Worm (Caenorhabditis elegans) whole organism, L3 larva: ENCODE measurements around the gene T22D1.8.
A peak's percentile ranks its signal among the peaks of the same experiment; 100 is the strongest.

ENCODE experiments used
- ZK546.5 ChIP-seq: sonication (generic microtip); optimal IDR thresholded peaks from 2 replicates; lab custom pipeline; 2017; ENCODE audit warnings: missing biosample characterization, missing genetic modification characterization
- aly-2 ChIP-seq: fragments of 150-350 bp; optimal IDR thresholded peaks from 2 replicates; lab custom pipeline; 2014; ENCODE audit warnings: missing biosample characterization, missing genetic modification characterization
- ceh-16 ChIP-seq: sonication (generic microtip); optimal IDR thresholded peaks from 2 replicates; lab custom pipeline; 2017; ENCODE audit warnings: missing biosample characterization, missing genetic modification characterization
- ceh-82 ChIP-seq: fragments of 150-350 bp; optimal IDR thresholded peaks from 2 replicates; lab custom pipeline; 2014; ENCODE audit warnings: missing biosample characterization, missing genetic modification characterization
- ceh-9 ChIP-seq: sonication (generic microtip); optimal IDR thresholded peaks from 2 replicates; lab custom pipeline; 2018; ENCODE audit warnings: missing biosample characterization, missing genetic modification characterization
- elt-1 ChIP-seq: fragments of 150-350 bp; optimal IDR thresholded peaks from 2 replicates; lab custom pipeline; 2014; ENCODE audit warnings: missing biosample characterization, missing genetic modification characterization
- elt-2 ChIP-seq: sonication (generic microtip); optimal IDR thresholded peaks from 2 replicates; lab custom pipeline; 2016; ENCODE audit warnings: missing genetic modification reagents, mild to moderate bottlenecking, missing genetic modification characterization, missing compliant biosample characterization
- fkh-10 ChIP-seq: sonication (generic microtip); optimal IDR thresholded peaks from 2 replicates; lab custom pipeline; 2017; ENCODE audit warnings: missing biosample characterization, missing genetic modification reagents, missing genetic modification characterization
- fos-1 ChIP-seq: fragments of 150-350 bp; optimal IDR thresholded peaks from 2 replicates; lab custom pipeline; 2014; ENCODE audit warnings: missing biosample characterization, missing genetic modification characterization
- hmg-11 ChIP-seq: sonication (generic microtip); optimal IDR thresholded peaks from 2 replicates; lab custom pipeline; 2016; ENCODE audit warnings: missing genetic modification characterization, missing compliant biosample characterization
- lin-15B ChIP-seq: fragments of 150-350 bp; optimal IDR thresholded peaks from 2 replicates; lab custom pipeline; 2014; ENCODE audit warnings: missing biosample characterization, missing genetic modification characterization
- lin-39 ChIP-seq: fragments of 150-350 bp; optimal IDR thresholded peaks from 2 replicates; lab custom pipeline; 2018; ENCODE audit warnings: missing biosample characterization, missing genetic modification reagents, missing genetic modification characterization
- lsy-12 ChIP-seq: sonication (generic microtip); optimal IDR thresholded peaks from 2 replicates; lab custom pipeline; 2016; ENCODE audit warnings: mild to moderate bottlenecking, missing genetic modification characterization, missing compliant biosample characterization
- mdl-1 ChIP-seq: fragments of 150-350 bp; optimal IDR thresholded peaks from 2 replicates; lab custom pipeline; 2014; ENCODE audit warnings: missing biosample characterization, missing genetic modification characterization
- nfya-1 ChIP-seq: sonication (generic microtip); optimal IDR thresholded peaks from 2 replicates; lab custom pipeline; 2017; ENCODE audit warnings: missing genetic modification characterization, mild to moderate bottlenecking, missing compliant biosample characterization, antibody characterized with exemption, moderate library complexity; ENCODE audit not compliant: insufficient read depth
- nhr-11 ChIP-seq: fragments of 150-350 bp; optimal IDR thresholded peaks from 2 replicates; lab custom pipeline; 2014; ENCODE audit warnings: missing biosample characterization, missing genetic modification characterization
- nhr-25 ChIP-seq: sonication (generic microtip); optimal IDR thresholded peaks from 2 replicates; lab custom pipeline; 2017; ENCODE audit warnings: missing biosample characterization, missing genetic modification characterization
- nhr-43 ChIP-seq: sonication (generic microtip); optimal IDR thresholded peaks from 2 replicates; lab custom pipeline; 2016; ENCODE audit warnings: mild to moderate bottlenecking, missing genetic modification characterization, missing compliant biosample characterization; ENCODE audit not compliant: poor library complexity, severe bottlenecking
- nhr-67 ChIP-seq: fragments of 150-350 bp; optimal IDR thresholded peaks from 2 replicates; lab custom pipeline; 2014; ENCODE audit warnings: missing biosample characterization, missing genetic modification characterization
- nhr-76 ChIP-seq: fragments of 150-350 bp; sonication (generic microtip); optimal IDR thresholded peaks from 5 replicates; lab custom pipeline; 2014; ENCODE audit warnings: missing biosample characterization, missing genetic modification characterization
- nhr-77 ChIP-seq: fragments of 150-350 bp; optimal IDR thresholded peaks from 2 replicates; lab custom pipeline; 2014; ENCODE audit warnings: missing biosample characterization, missing genetic modification characterization
- pha-4 ChIP-seq: fragments of 150-350 bp; optimal IDR thresholded peaks from 2 replicates; lab custom pipeline; 2014; ENCODE audit warnings: missing biosample characterization, missing genetic modification reagents, missing genetic modification characterization
- pqm-1 ChIP-seq: fragments of 150-350 bp; optimal IDR thresholded peaks from 2 replicates; lab custom pipeline; 2017; ENCODE audit warnings: missing biosample characterization, missing genetic modification characterization, inconsistent platforms
- sea-2 ChIP-seq: fragments of 150-350 bp; sonication (generic microtip); optimal IDR thresholded peaks from 4 replicates; lab custom pipeline; 2014; ENCODE audit warnings: missing biosample characterization, missing genetic modification reagents, missing genetic modification characterization
- skn-1 ChIP-seq: fragments of 150-350 bp; optimal IDR thresholded peaks from 2 replicates; lab custom pipeline; 2014; ENCODE audit warnings: missing biosample characterization, missing genetic modification characterization
- tbx-2 ChIP-seq: sonication (generic microtip); optimal IDR thresholded peaks from 2 replicates; lab custom pipeline; 2016; ENCODE audit warnings: mild to moderate bottlenecking, missing genetic modification characterization, missing compliant biosample characterization
- unc-39 ChIP-seq: sonication (generic microtip); optimal IDR thresholded peaks from 4 replicates; lab custom pipeline; 2017; ENCODE audit warnings: missing biosample characterization, missing genetic modification characterization
- unc-62 ChIP-seq: fragments of 150-350 bp; sonication (generic microtip); optimal IDR thresholded peaks from 4 replicates; lab custom pipeline; 2014; ENCODE audit warnings: missing biosample characterization, missing genetic modification reagents, missing genetic modification characterization
- zag-1 ChIP-seq: fragments of 150-350 bp; optimal IDR thresholded peaks from 2 replicates; lab custom pipeline; 2014; ENCODE audit warnings: missing biosample characterization, missing genetic modification characterization
- ztf-11 ChIP-seq: fragments of 150-350 bp; optimal IDR thresholded peaks from 2 replicates; lab custom pipeline; 2014; ENCODE audit warnings: missing biosample characterization, missing genetic modification characterization
- ztf-4 ChIP-seq: fragments of 150-350 bp; optimal IDR thresholded peaks from 2 replicates; lab custom pipeline; 2014; ENCODE audit warnings: missing biosample characterization, missing genetic modification characterization

T22D1.8 gene

ce11 chrIV:6937548-6937947 lies 31.4 kb upstream of the T22D1.8 start, which contains the start of gene npr-12:
Gene npr-12, minus strand, starts transcription at chrIV:6937648.
- TF ChIP-seq tbx-2 (tag; lab: Kevin White, UChicago) = no peak
- TF ChIP-seq mdl-1 (tag; lab: Kevin White, UChicago) = no peak
- TF ChIP-seq nhr-76 (tag; lab: Kevin White, UChicago) = no peak
- no peak for TF ChIP-seq pqm-1 (tag; lab: Kevin White, UChicago)
- TF ChIP-seq ceh-82 (tag; lab: Kevin White, UChicago) = no peak
- no peak for TF ChIP-seq nhr-25 (tag; lab: Kevin White, UChicago)
- TF ChIP-seq nfya-1 (tag; lab: Kevin White, UChicago) = no peak
- no peak for TF ChIP-seq sea-2 (GFP tag; lab: Kevin White, UChicago)
- TF ChIP-seq elt-1 (tag; lab: Kevin White, UChicago) = no peak
- TF ChIP-seq fos-1 (tag; lab: Kevin White, UChicago) = no peak
- TF ChIP-seq elt-2 (tag; lab: Kevin White, UChicago) = no peak
- TF ChIP-seq lin-15B (tag; lab: Kevin White, UChicago) = no peak
- TF ChIP-seq hmg-11 (tag; lab: Kevin White, UChicago) = no peak
- TF ChIP-seq aly-2 (tag; lab: Kevin White, UChicago) = no peak
- no peak for TF ChIP-seq pha-4 (tag; lab: Kevin White, UChicago)
- TF ChIP-seq ceh-16 (tag; lab: Kevin White, UChicago) = no peak
- TF ChIP-seq lin-39 (tag; lab: Kevin White, UChicago) = no peak
- TF ChIP-seq ztf-4 (tag; lab: Kevin White, UChicago) = no peak

DNA sequence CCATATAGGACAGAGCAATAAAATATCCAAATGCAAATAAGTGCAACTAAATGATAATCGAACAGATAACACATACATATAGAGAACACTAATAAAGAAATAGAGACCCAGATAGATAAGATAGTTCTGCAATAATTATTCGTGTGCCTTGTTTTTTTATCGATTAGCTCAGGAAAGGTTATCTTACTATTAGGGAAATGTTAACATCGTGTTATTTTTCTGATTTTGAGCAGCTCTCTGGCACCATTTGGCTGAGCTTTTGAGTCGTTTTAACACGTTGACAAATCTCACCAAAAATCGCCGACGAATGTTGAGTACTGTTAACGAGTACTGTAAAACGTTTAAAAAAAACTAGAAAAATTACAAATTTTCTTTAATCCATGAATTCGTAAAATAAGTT lies 22.3 kb upstream of the T22D1.8 start, which contains the start of gene cest-6:
TSS of gene cest-6 (minus strand) at position 101 of the 400 bp plus-strand sequence.
- TF ChIP-seq ztf-4 (tag; lab: Kevin White, UChicago) (no peak), tbx-2 (tag; lab: Kevin White, UChicago) (no peak), unc-62 (GFP tag; lab: Kevin White, UChicago) (no peak), nhr-11 (tag; lab: Kevin White, UChicago) (no peak), ZK546.5 (tag; lab: Kevin White, UChicago) (no peak), fkh-10 (GFP tag; lab: Kevin White, UChicago) (no peak)
- TF ChIP-seq, all 47 proteins: peak for 0

DNA sequence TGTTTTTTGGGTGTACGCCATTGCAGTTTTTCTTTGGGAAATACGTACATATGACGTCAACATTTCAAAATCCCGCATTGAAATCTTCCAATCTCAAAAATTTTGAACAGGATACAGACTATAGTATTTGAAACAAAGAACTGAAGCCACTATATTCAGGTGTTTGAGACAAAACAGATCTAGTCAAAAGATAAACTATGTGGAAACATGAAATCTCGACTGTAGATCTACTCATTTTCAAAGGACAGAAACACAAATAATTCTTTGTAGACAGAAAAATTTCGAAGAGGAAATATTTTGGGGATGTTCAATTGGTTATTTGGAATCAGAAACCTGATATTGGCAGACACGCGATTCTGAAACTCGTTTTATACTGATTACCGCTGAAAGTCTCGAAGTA lies 19.4 kb upstream of the T22D1.8 start:
- TF ChIP-seq hmg-11 (tag; lab: Kevin White, UChicago) (no peak), ZK546.5 (tag; lab: Kevin White, UChicago) (no peak), skn-1 (tag; lab: Kevin White, UChicago) (no peak), ztf-4 (tag; lab: Kevin White, UChicago) (no peak), elt-1 (tag; lab: Kevin White, UChicago) (peak; percentile 78), nhr-25 (tag; lab: Kevin White, UChicago) (no peak)

- TF ChIP-seq zag-1 (tag; lab: Kevin White, UChicago) (no peak), nfya-1 (tag; lab: Kevin White, UChicago) (no peak), ZK546.5 (tag; lab: Kevin White, UChicago) (no peak), pha-4 (tag; lab: Kevin White, UChicago) (no peak), lin-39 (tag; lab: Kevin White, UChicago) (no peak), nhr-67 (no peak), lsy-12 (tag; lab: Kevin White, UChicago) (no peak), fkh-10 (GFP tag; lab: Kevin White, UChicago) (no peak), elt-2 (tag; lab: Kevin White, UChicago) (no peak), ztf-4 (tag; lab: Kevin White, UChicago) (no peak), ztf-11 (no peak), ceh-82 (tag; lab: Kevin White, UChicago) (no peak), fos-1 (tag; lab: Kevin White, UChicago) (no peak), unc-39 (tag; lab: Kevin White, UChicago) (no peak)
Measured at ce11 chrIV:6923070-6923469, 16.9 kb upstream of the T22D1.8 start, which contains the start of gene T22D1.1. Gene T22D1.1, plus strand, starts transcription at chrIV:6923370.

ce11 chrIV:6920063-6920462 lies 13.9 kb upstream of the T22D1.8 start, which contains the start of gene T22D1.18:
Gene T22D1.18, minus strand, starts transcription at chrIV:6920163.
- TF ChIP-seq nfya-1 (tag; lab: Kevin White, UChicago) (no peak), nhr-76 (tag; lab: Kevin White, UChicago) (no peak), hmg-11 (tag; lab: Kevin White, UChicago) (no peak), nhr-77 (tag; lab: Kevin White, UChicago) (no peak), elt-1 (tag; lab: Kevin White, UChicago) (no peak), nhr-43 (tag; lab: Kevin White, UChicago) (no peak), skn-1 (tag; lab: Kevin White, UChicago) (no peak), ceh-16 (tag; lab: Kevin White, UChicago) (no peak), pqm-1 (tag; lab: Kevin White, UChicago) (no peak), aly-2 (tag; lab: Kevin White, UChicago) (no peak), ceh-9 (no peak), unc-62 (GFP tag; lab: Kevin White, UChicago) (no peak)
